Worm (Caenorhabditis elegans) whole organism, mixed stage, embryonic: ENCODE measurements around the gene Y116A8C.23.

ENCODE experiments used
- M03D4.4 ChIP-seq: sonication (generic microtip); optimal IDR thresholded peaks from 2 replicates; lab custom pipeline; 2017; ENCODE audit warnings: mild to moderate bottlenecking, missing genetic modification characterization, missing compliant biosample characterization
- blmp-1 ChIP-seq: fragments of 150-350 bp; optimal IDR thresholded peaks from 2 replicates; lab custom pipeline; 2014; ENCODE audit warnings: missing biosample characterization, missing genetic modification characterization
- ces-1 ChIP-seq: fragments of 150-350 bp; optimal IDR thresholded peaks from 2 replicates; lab custom pipeline; 2014; ENCODE audit warnings: missing biosample characterization, missing genetic modification reagents, missing genetic modification characterization
- elt-1 ChIP-seq: sonication (generic microtip); optimal IDR thresholded peaks from 2 replicates; lab custom pipeline; 2017; ENCODE audit warnings: missing genetic modification characterization, mild to moderate bottlenecking, missing compliant biosample characterization, antibody characterized with exemption, moderate library complexity, borderline replicate concordance; ENCODE audit not compliant: insufficient read depth
- nhr-237 ChIP-seq: fragments of 150-350 bp; optimal IDR thresholded peaks from 2 replicates; lab custom pipeline; 2014; ENCODE audit warnings: missing biosample characterization, missing genetic modification characterization
- nhr-28 ChIP-seq: fragments of 150-350 bp; optimal IDR thresholded peaks from 2 replicates; lab custom pipeline; 2014; ENCODE audit warnings: missing biosample characterization, missing genetic modification characterization
- pha-4 ChIP-seq: fragments of 150-350 bp; optimal IDR thresholded peaks from 2 replicates; lab custom pipeline; 2018; ENCODE audit warnings: missing biosample characterization, missing genetic modification reagents, missing genetic modification characterization
- snpc-4 ChIP-seq: fragments of 150-350 bp; optimal IDR thresholded peaks from 2 replicates; lab custom pipeline; 2014; ENCODE audit warnings: missing biosample characterization, missing genetic modification characterization
- sptf-1 ChIP-seq: sonication (generic microtip); optimal IDR thresholded peaks from 2 replicates; lab custom pipeline; 2017; ENCODE audit warnings: mild to moderate bottlenecking, missing genetic modification characterization, moderate library complexity, missing compliant biosample characterization
- unc-120 ChIP-seq: sonication (generic microtip); optimal IDR thresholded peaks from 2 replicates; lab custom pipeline; 2017; ENCODE audit warnings: missing genetic modification characterization, missing compliant biosample characterization; ENCODE audit not compliant: poor library complexity, severe bottlenecking
- unc-39 ChIP-seq: fragments of 150-350 bp; optimal IDR thresholded peaks from 2 replicates; lab custom pipeline; 2014; ENCODE audit warnings: missing biosample characterization, missing genetic modification characterization

- TF ChIP-seq sptf-1 (tag; lab: Kevin White, UChicago) (no peak), snpc-4 (tag; lab: Kevin White, UChicago) (no peak), nhr-28 (tag; lab: Kevin White, UChicago) (no peak), unc-39 (no peak), nhr-237 (tag; lab: Kevin White, UChicago) (no peak), ces-1 (GFP tag; lab: Kevin White, UChicago) (no peak), unc-120 (no peak), elt-1 (no peak), pha-4 (tag; lab: Kevin White, UChicago) (no peak), M03D4.4 (tag; lab: Kevin White, UChicago) (no peak), blmp-1 (tag; lab: Kevin White, UChicago) (no peak)
These were observed 28.3 kb upstream of the Y116A8C.23 start, which contains the start of gene dct-13 for ce11 chrIV:17025017-17025416.
